Worm (Caenorhabditis elegans) whole organism, young adult: ENCODE results near the gene srw-69.

ENCODE experiments used
- F22D6.2 ChIP-seq: sonication (generic microtip); optimal IDR thresholded peaks from 2 replicates; lab custom pipeline; 2016; ENCODE audit warnings: mild to moderate bottlenecking, missing genetic modification characterization, missing compliant biosample characterization
- dpl-1 ChIP-seq: fragments of 150-350 bp; optimal IDR thresholded peaks from 2 replicates; lab custom pipeline; 2014; ENCODE audit warnings: missing biosample characterization, missing genetic modification reagents, missing genetic modification characterization
- efl-1 ChIP-seq: fragments of 150-350 bp; optimal IDR thresholded peaks from 2 replicates; lab custom pipeline; 2014; ENCODE audit warnings: missing biosample characterization, missing genetic modification reagents, missing genetic modification characterization
- snpc-3.4 ChIP-seq: sonication (generic microtip); optimal IDR thresholded peaks from 2 replicates; lab custom pipeline; 2017; ENCODE audit warnings: missing genetic modification characterization, mild to moderate bottlenecking, missing compliant biosample characterization, antibody characterized with exemption, moderate library complexity, missing genotype, missing genetic modification reagents
- snpc-4 ChIP-seq, 5 experiments: fragments of 150-350 bp in 1 of 5; sonication (generic microtip) in 4 of 5; optimal IDR thresholded peaks; 2 replicates each; lab custom pipeline; 2014 to 2018; ENCODE audit warnings: missing genetic modification characterization in 5 of 5, missing biosample characterization in 3 of 5, antibody characterized with exemption in 2 of 5, mild to moderate bottlenecking in 2 of 5, missing compliant biosample characterization in 2 of 5, missing genotype in 2 of 5, moderate library complexity in 2 of 5, missing genetic modification reagents in 1 of 5
- sptf-2 ChIP-seq: fragments of 200-800 bp; sonication (Bioruptor generic); optimal IDR thresholded peaks from 2 replicates; lab custom pipeline; 2018; ENCODE audit warnings: mild to moderate bottlenecking, missing genetic modification characterization, missing compliant biosample characterization
- tlf-1 ChIP-seq: fragments of 200-800 bp; sonication (Bioruptor generic); optimal IDR thresholded peaks from 2 replicates; lab custom pipeline; 2018; ENCODE audit warnings: mild to moderate bottlenecking, missing genetic modification characterization, missing compliant biosample characterization
- xnd-1 ChIP-seq: sonication (generic microtip); optimal IDR thresholded peaks from 2 replicates; lab custom pipeline; 2016; ENCODE audit warnings: missing genotype, missing genetic modification reagents, missing genetic modification characterization, missing compliant biosample characterization
- ztf-28 ChIP-seq: fragments of 200-800 bp; sonication (Bioruptor generic); IDR thresholded peaks from 2 replicates; pipeline ENCODE4 v1.3.6; 2022; ENCODE audit warnings: missing genetic modification reagents, missing genetic modification characterization, missing compliant biosample characterization

- no peak for TF ChIP-seq snpc-4 (GFP tag; optimal IDR thresholded peaks at IDR 0.05; lab: Kevin White, UChicago)
- TF ChIP-seq snpc-4 (tag; optimal IDR thresholded peaks at IDR 0.05; lab: Kevin White, UChicago) = peak in 1 of 4 experiments; percentile 43
- no peak for TF ChIP-seq tlf-1 (GFP tag; lab: Kevin White, UChicago)
- TF ChIP-seq sptf-2 = no peak
- TF ChIP-seq dpl-1 (GFP tag; lab: Kevin White, UChicago) = no peak
- no peak for TF ChIP-seq F22D6.2 (tag; lab: Kevin White, UChicago)
- no peak for TF ChIP-seq snpc-3.4 (tag; lab: Kevin White, UChicago)
- TF ChIP-seq ztf-28 (GFP tag; lab: Robert Waterston, UW) = no peak
- TF ChIP-seq efl-1 = peak; percentile 67
- peak; percentile 15 for TF ChIP-seq xnd-1 (tag; lab: Kevin White, UChicago)
Observed at ce11 chrV:7465509-7465908, 36.7 kb upstream of the srw-69 start, which contains the start of gene F25E5.1.
